Worm (Caenorhabditis elegans): Measurements from ENCODE around the gene C47A4.5.

DNA sequence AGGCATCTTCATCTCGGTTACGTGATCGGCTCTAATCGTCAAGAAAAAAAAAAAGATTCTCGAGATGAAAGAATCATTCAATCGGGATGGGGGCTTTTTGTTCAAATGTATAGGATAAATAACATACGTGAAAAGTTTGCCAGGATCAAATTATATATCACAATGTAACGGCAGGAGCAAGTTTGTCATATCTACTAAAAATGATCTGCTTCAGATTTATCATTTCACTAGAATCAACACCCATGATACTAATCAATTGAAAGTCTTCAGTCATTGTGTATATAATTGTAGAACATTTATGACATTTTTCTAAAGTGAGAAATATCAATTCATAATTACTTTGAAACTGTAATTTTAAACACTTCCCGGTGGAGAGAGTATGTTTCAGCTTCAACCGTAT is 48.6 kb upstream of the C47A4.5 start:
- TF ChIP-seq him-1 (tag; optimal IDR thresholded peaks at IDR 0.05): no peak
- no peak for TF ChIP-seq W03F9.2 (tag; optimal IDR thresholded peaks at IDR 0.05)
- no peak for TF ChIP-seq dao-5 (tag; optimal IDR thresholded peaks at IDR 0.05)

Measured in whole organism, L4/young adult.